Worm (Caenorhabditis elegans): ENCODE results near the gene H08J19.1.

- TF ChIP-seq ceh-82 (tag; optimal IDR thresholded peaks at IDR 0.05) (no peak), unc-62 (GFP tag; optimal IDR thresholded peaks at IDR 0.05 in 1 of 2) (no peak), unc-62 (tag; optimal IDR thresholded peaks at IDR 0.05) (no peak), dmd-9 (GFP tag; IDR thresholded peaks at IDR 0.05) (no peak)
Observed at ce11 chrX:15629615-15630014, 13.1 kb upstream of the H08J19.1 start.
